Worm (Caenorhabditis elegans): ENCODE data around the gene F58A3.4.

Gene F58A3.4

DNA sequence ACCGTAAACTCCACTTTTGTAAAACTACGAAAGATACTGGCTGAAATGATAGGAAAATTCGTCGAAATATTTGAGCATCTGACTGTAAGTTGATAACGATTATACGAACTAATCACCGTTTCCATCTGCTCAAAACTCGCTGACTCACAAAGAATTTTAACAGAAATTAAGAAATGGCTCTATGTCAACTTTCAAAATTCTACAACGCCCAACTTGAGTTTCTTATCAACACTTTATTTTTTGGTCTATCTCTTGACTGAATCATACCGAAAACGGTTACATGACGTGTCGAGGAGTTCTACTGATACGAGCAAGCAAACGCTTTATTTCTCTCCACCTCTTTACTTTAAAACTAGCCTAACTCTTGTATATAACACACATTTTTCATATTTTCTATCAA is 36.7 kb upstream of the F58A3.4 start, which contains the start of gene clc-1 (continued):
- TF ChIP-seq ztf-7 (tag; optimal IDR thresholded peaks at IDR 0.05) (no peak), ZK337.2 (GFP tag; IDR thresholded peaks at IDR 0.05) (no peak), egl-43 (GFP tag; IDR thresholded peaks at IDR 0.05) (no peak), F37D6.2 (tag; optimal IDR thresholded peaks at IDR 0.05) (no peak), mdl-1 (tag; optimal IDR thresholded peaks at IDR 0.05) (no peak), aly-2 (tag; optimal IDR thresholded peaks at IDR 0.05) (no peak), fos-1 (tag; optimal IDR thresholded peaks at IDR 0.05) (peak; percentile 27), zfp-3 (GFP tag; conservative IDR thresholded peaks at IDR 0.05) (no peak), T20F7.1 (GFP tag; optimal IDR thresholded peaks at IDR 0.05) (peak; percentile 29), lin-13 (GFP tag; optimal IDR thresholded peaks at IDR 0.05) (no peak), nhr-25 (tag; optimal IDR thresholded peaks at IDR 0.05; ENCODE audit: borderline replicate concordance, insufficient read depth) (no peak), lin-39 (tag; optimal IDR thresholded peaks at IDR 0.05) (no peak), arid-1 (GFP tag; conservative IDR thresholded peaks at IDR 0.05) (no peak), tra-1 (GFP tag; IDR thresholded peaks at IDR 0.05) (peak; percentile 73; the same call in 1 of the 2 replicates), lin-38 (GFP tag; IDR thresholded peaks at IDR 0.05) (no peak), nhr-11 (tag; optimal IDR thresholded peaks at IDR 0.05) (no peak), unc-39 (tag; optimal IDR thresholded peaks at IDR 0.05) (no peak), madf-5 (GFP tag; IDR thresholded peaks at IDR 0.05) (no peak), set-16 (GFP tag; IDR thresholded peaks at IDR 0.05) (no peak), aha-1 (tag) (no peak), ceh-28 (tag; optimal IDR thresholded peaks at IDR 0.05) (no peak), lir-3 (tag; optimal IDR thresholded peaks at IDR 0.05) (no peak), pqm-1 (tag; optimal IDR thresholded peaks at IDR 0.05) (peak; percentile 97), pha-4 (GFP tag; IDR thresholded peaks at IDR 0.05) (no peak), pha-4 (tag; optimal IDR thresholded peaks at IDR 0.05) (no peak), daf-19 (GFP tag; conservative IDR thresholded peaks at IDR 0.05) (no peak), zfp-2 (tag; optimal IDR thresholded peaks at IDR 0.05) (no peak), ceh-32 (tag; optimal IDR thresholded peaks at IDR 0.05; ENCODE audit: poor library complexity) (no peak), zip-2 (tag; optimal IDR thresholded peaks at IDR 0.05) (no peak), cey-2 (tag; optimal IDR thresholded peaks at IDR 0.05; ENCODE audit: borderline replicate concordance, insufficient read depth) (no peak), R02D3.7 (tag; optimal IDR thresholded peaks at IDR 0.05) (no peak), nhr-48 (tag; optimal IDR thresholded peaks at IDR 0.05) (peak; percentile 15), hmg-1.1 (GFP tag; IDR thresholded peaks at IDR 0.05) (no peak), ctbp-1 (GFP tag; IDR thresholded peaks at IDR 0.05) (no peak), Y5F2A.4 (GFP tag; optimal IDR thresholded peaks at IDR 0.05) (no peak), Y48G9A.11 (GFP tag; IDR thresholded peaks at IDR 0.05) (no peak), gei-8 (GFP tag; optimal IDR thresholded peaks at IDR 0.05) (no peak), fkh-10 (GFP tag; optimal IDR thresholded peaks at IDR 0.05) (no peak), madf-9 (GFP tag; conservative IDR thresholded peaks at IDR 0.05) (no peak), ceh-20 (GFP tag; IDR thresholded peaks at IDR 0.05) (peak; percentile 21; the same call in 1 of the 2 replicates), dmd-8 (GFP tag; IDR thresholded peaks at IDR 0.05) (no peak), php-3 (GFP tag; IDR thresholded peaks at IDR 0.05) (peak; percentile 57), skn-1 (tag; optimal IDR thresholded peaks at IDR 0.05) (no peak), nhr-28 (tag; optimal IDR thresholded peaks at IDR 0.05) (peak; percentile 82), T26A8.4 (GFP tag; IDR thresholded peaks at IDR 0.05) (no peak), ZK546.5 (tag; optimal IDR thresholded peaks at IDR 0.05) (no peak), attf-4 (tag; optimal IDR thresholded peaks at IDR 0.05) (no peak), nhr-111 (GFP tag; optimal IDR thresholded peaks at IDR 0.05) (no peak), nhr-102 (tag; optimal IDR thresholded peaks at IDR 0.05) (no peak), nhr-237 (tag; optimal IDR thresholded peaks at IDR 0.05) (no peak), ztf-11 (tag; optimal IDR thresholded peaks at IDR 0.05) (no peak), vab-7 (GFP tag; IDR thresholded peaks at IDR 0.05) (no peak), hif-1 (tag; optimal IDR thresholded peaks at IDR 0.05) (peak in 1 of 2 experiments; percentile 40)

All from whole organism, L4 larva.